Fruit fly (Drosophila melanogaster): ENCODE measurements around the gene ebo.

Gene ebo

dm6 chrX:498434-498833 is 22.1 kb upstream of the ebo start:
- TF ChIP-seq Mio (GFP tag; optimal IDR thresholded peaks at IDR 0.05): no peak
- TF ChIP-seq dsf (GFP tag; optimal IDR thresholded peaks at IDR 0.05; ENCODE audit: borderline replicate concordance): no peak
- no peak for TF ChIP-seq Abd-B (GFP tag; optimal IDR thresholded peaks at IDR 0.05)

dm6 chrX:497425-497824 is 21.0 kb upstream of the ebo start:
- TF ChIP-seq brk (GFP tag; optimal IDR thresholded peaks at IDR 0.05): no peak
- TF ChIP-seq h (GFP tag; optimal IDR thresholded peaks at IDR 0.05): no peak
- TF ChIP-seq HLH106 (tag; optimal IDR thresholded peaks at IDR 0.05): no peak
- no peak for TF ChIP-seq fru (GFP tag; optimal IDR thresholded peaks at IDR 0.05)
- no peak for TF ChIP-seq Rel (GFP tag; optimal IDR thresholded peaks at IDR 0.05)
- TF ChIP-seq Rel (tag; optimal IDR thresholded peaks at IDR 0.05): peak; percentile 97
- TF ChIP-seq dl (GFP tag; optimal IDR thresholded peaks at IDR 0.05; ENCODE audit: insufficient read depth in 1 of 2, partially characterized antibody in 2 of 2): peak in 1 of 2 experiments; percentile 19

DNA sequence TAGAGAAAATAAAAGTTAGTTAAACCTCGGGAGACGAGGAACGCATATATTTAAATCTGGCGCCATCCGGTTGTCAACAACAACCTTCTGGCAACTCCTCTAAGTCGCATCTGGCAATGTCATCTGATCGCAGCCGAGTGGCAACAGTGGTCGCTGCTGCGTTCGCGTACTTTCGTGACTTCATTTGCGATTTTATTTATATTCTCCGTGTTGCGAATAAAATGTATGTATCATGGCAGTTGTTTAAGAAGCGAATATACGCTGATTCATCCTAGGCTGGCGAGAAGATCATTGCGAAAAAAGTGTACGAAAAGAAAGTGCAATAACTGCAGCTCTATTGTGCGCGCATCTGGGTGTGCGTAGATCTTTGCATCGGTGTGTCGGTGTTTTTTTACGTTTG is 19.9 kb upstream of the ebo start, which contains the start of gene svr:
Gene svr (plus strand): TSS at position 121 of the 400 bp plus-strand sequence.
- TF ChIP-seq Dfd (GFP tag; optimal IDR thresholded peaks at IDR 0.05) (no peak), Hnf4 (GFP tag; optimal IDR thresholded peaks at IDR 0.05) (no peak), Rel (GFP tag; optimal IDR thresholded peaks at IDR 0.05) (no peak), Rel (tag; optimal IDR thresholded peaks at IDR 0.05) (peak; percentile 53)

dm6 chrX:494607-495006 is 18.2 kb upstream of the ebo start, which contains the start of gene CG17778:
Gene CG17778, plus strand, starts transcription at chrX:494614.
- TF ChIP-seq N (GFP tag; optimal IDR thresholded peaks at IDR 0.05) (peak; percentile 50), Sp1 (GFP tag; optimal IDR thresholded peaks at IDR 0.05) (no peak)

DNA sequence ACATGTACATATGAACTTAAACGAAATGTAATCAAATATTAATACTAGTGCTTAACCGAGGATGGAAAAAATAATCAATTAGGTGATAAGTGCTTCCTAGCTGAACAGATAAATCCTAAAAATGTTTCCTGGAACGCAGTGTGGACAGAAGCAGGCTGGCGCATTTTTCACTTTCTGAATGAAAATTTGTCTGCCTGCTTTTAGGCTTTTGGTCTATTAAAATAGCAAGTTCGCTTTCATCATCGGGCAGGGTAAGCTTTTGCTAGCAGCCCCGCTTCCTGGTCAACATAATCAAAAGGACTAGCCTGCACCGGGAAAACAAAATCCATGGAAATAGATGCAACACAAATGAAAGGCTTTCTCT is 17.8 kb upstream of the ebo start:
- no peak for TF ChIP-seq jim (GFP tag; optimal IDR thresholded peaks at IDR 0.05)
- no peak for TF ChIP-seq br (GFP tag; optimal IDR thresholded peaks at IDR 0.05)
- TF ChIP-seq sage (GFP tag; optimal IDR thresholded peaks at IDR 0.05): no peak
- peak; percentile 45 for TF ChIP-seq Dif (GFP tag; optimal IDR thresholded peaks at IDR 0.05; ENCODE audit: partially characterized antibody)
- TF ChIP-seq GATAd (GFP tag; optimal IDR thresholded peaks at IDR 0.05): no peak
- TF ChIP-seq Rel (GFP tag; optimal IDR thresholded peaks at IDR 0.05): no peak
- TF ChIP-seq Rel (tag; optimal IDR thresholded peaks at IDR 0.05): no peak
- TF ChIP-seq tai (GFP tag; optimal IDR thresholded peaks at IDR 0.05): no peak
- TF ChIP-seq Jra (GFP tag; optimal IDR thresholded peaks at IDR 0.05): no peak
- TF ChIP-seq Hnf4 (GFP tag; optimal IDR thresholded peaks at IDR 0.05): no peak
- no peak for TF ChIP-seq psq (GFP tag; optimal IDR thresholded peaks at IDR 0.05)
- no peak for TF ChIP-seq foxo (GFP tag; optimal IDR thresholded peaks at IDR 0.05)
- peak; percentile 14 for TF ChIP-seq Myc (optimal IDR thresholded peaks at IDR 0.05)

DNA sequence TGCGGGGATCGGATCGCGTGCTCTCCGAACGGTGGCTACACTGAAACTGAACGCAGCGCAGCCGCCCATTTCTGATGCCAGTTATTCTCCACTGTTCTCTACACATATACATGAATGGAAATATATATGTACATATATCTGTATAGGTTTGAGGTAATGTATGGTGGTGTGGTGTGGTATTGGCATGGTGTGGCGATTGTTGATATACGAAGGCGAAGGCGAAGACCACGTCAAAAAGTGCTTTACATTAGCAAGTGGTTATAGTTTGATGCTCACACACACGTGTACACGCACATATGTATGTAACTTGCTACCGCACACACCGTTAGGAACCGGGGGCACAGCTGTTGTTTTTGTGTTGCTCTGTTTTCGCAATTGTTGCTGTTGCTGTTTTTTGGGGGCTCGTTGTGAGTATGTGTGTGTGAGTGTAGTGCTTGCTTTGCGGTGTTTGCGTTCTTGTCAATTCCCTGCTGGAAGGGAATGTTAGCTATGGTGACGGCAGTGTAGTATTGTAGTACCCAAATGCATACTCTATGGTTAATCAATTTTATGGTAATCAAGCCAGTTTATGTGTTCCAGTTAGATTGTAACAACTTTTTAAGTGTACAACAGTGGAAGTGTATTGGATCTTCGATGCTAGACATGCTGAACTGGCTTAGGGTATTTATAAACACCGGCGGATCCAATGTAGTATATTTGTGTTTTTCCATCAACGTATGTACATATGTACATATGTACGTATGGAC is 17.2 kb upstream of the ebo start, which contains the start of gene CG17896:
Gene CG17896 (minus strand): TSS at position 51 of the 746 bp plus-strand sequence.
- peak; percentile 61 for TF ChIP-seq Hr83 (GFP tag; optimal IDR thresholded peaks at IDR 0.05; ENCODE audit: poor library complexity, severe bottlenecking)
- TF ChIP-seq Hnf4 (GFP tag; optimal IDR thresholded peaks at IDR 0.05): peak; percentile 97
- no peak for TF ChIP-seq Dif (GFP tag; optimal IDR thresholded peaks at IDR 0.05; ENCODE audit: partially characterized antibody)
- peak; percentile 99 for TF ChIP-seq h (GFP tag; optimal IDR thresholded peaks at IDR 0.05)
- TF ChIP-seq dmrt93B (GFP tag; optimal IDR thresholded peaks at IDR 0.05): peak; percentile 95
- peak; percentile 95 to 99 for TF ChIP-seq foxo (GFP tag; optimal IDR thresholded peaks at IDR 0.05)
- TF ChIP-seq rgr (GFP tag; optimal IDR thresholded peaks at IDR 0.05): peak; percentile 98
- TF ChIP-seq sv (GFP tag; optimal IDR thresholded peaks at IDR 0.05): peak; percentile 94
- TF ChIP-seq br (GFP tag; optimal IDR thresholded peaks at IDR 0.05): peak; percentile 98
- TF ChIP-seq Dfd (GFP tag; optimal IDR thresholded peaks at IDR 0.05): no peak
- TF ChIP-seq brk (GFP tag; optimal IDR thresholded peaks at IDR 0.05): no peak
- peak; percentile 95 for TF ChIP-seq psq (GFP tag; optimal IDR thresholded peaks at IDR 0.05)
- TF ChIP-seq Mio (GFP tag; optimal IDR thresholded peaks at IDR 0.05): peak; percentile 84
- TF ChIP-seq CG9705 (GFP tag; optimal IDR thresholded peaks at IDR 0.05): peak; percentile 67
- TF ChIP-seq Myc (optimal IDR thresholded peaks at IDR 0.05): no peak
- TF ChIP-seq GATAd (GFP tag; optimal IDR thresholded peaks at IDR 0.05): no peak
- peak; percentile 95 for TF ChIP-seq Sp1 (GFP tag; optimal IDR thresholded peaks at IDR 0.05)
- peak; percentile 98 for TF ChIP-seq OdsH (GFP tag; optimal IDR thresholded peaks at IDR 0.05)
- TF ChIP-seq Jra (GFP tag; optimal IDR thresholded peaks at IDR 0.05): peak; percentile 83
- no peak for TF ChIP-seq usp (GFP tag; optimal IDR thresholded peaks at IDR 0.05)
- no peak for TF ChIP-seq Abd-B (GFP tag; optimal IDR thresholded peaks at IDR 0.05)
- peak; percentile 96 for TF ChIP-seq CG32264 (GFP tag; optimal IDR thresholded peaks at IDR 0.05)
- peak; percentile 86 for TF ChIP-seq Rel (GFP tag; optimal IDR thresholded peaks at IDR 0.05)
- peak; percentile 61 for TF ChIP-seq Rel (tag; optimal IDR thresholded peaks at IDR 0.05)
- TF ChIP-seq Vsx2 (GFP tag; optimal IDR thresholded peaks at IDR 0.05; ENCODE audit: partially characterized antibody): no peak
- TF ChIP-seq dl (GFP tag; optimal IDR thresholded peaks at IDR 0.05; ENCODE audit: insufficient read depth in 1 of 2, partially characterized antibody in 2 of 2): no peak
- peak; percentile 96 for TF ChIP-seq HLH106 (tag; optimal IDR thresholded peaks at IDR 0.05)
- no peak for TF ChIP-seq sage (GFP tag; optimal IDR thresholded peaks at IDR 0.05)
- peak; percentile 98 for TF ChIP-seq fru (GFP tag; optimal IDR thresholded peaks at IDR 0.05)
- peak; percentile 99 for TF ChIP-seq woc (GFP tag; optimal IDR thresholded peaks at IDR 0.05)
- no peak for TF ChIP-seq lola (GFP tag; optimal IDR thresholded peaks at IDR 0.05)
- peak; percentile 99 for TF ChIP-seq ey (GFP tag; optimal IDR thresholded peaks at IDR 0.05)
